Worm (Caenorhabditis elegans): Measurements from ENCODE around the gene bcmo-2.
A peak's percentile ranks its signal among the peaks of the same experiment; 100 is the strongest.

- TF ChIP-seq elt-3 (tag; optimal IDR thresholded peaks at IDR 0.05) (no peak), mab-5 (tag; optimal IDR thresholded peaks at IDR 0.05) (no peak), nhr-28 (tag; optimal IDR thresholded peaks at IDR 0.05) (no peak), lsy-2 (tag; optimal IDR thresholded peaks at IDR 0.05) (no peak), unc-62 (GFP tag; optimal IDR thresholded peaks at IDR 0.05) (peak; percentile 36), nhr-12 (tag; optimal IDR thresholded peaks at IDR 0.05) (no peak), flh-1 (GFP tag; optimal IDR thresholded peaks at IDR 0.05) (no peak), elt-1 (tag; optimal IDR thresholded peaks at IDR 0.05; ENCODE audit: borderline replicate concordance, insufficient read depth) (no peak), ztf-11 (tag; optimal IDR thresholded peaks at IDR 0.05) (no peak), ceh-43 (GFP tag; optimal IDR thresholded peaks at IDR 0.05) (no peak), nhr-237 (tag; optimal IDR thresholded peaks at IDR 0.05) (no peak), bed-3 (GFP tag; optimal IDR thresholded peaks at IDR 0.05) (no peak)
Measured at ce11 chrII:3930478-3931182, 20.0 kb upstream of the bcmo-2 start.
